Worm (Caenorhabditis elegans) whole organism, L1 larva: Measurements from ENCODE around the gene F32D8.1.
A peak's percentile ranks its signal among the peaks of the same experiment; 100 is the strongest.

Experiments
- F16B12.6 ChIP-seq: fragments of 150-350 bp; optimal IDR thresholded peaks from 2 replicates; lab custom pipeline; 2014; ENCODE audit warnings: missing biosample characterization, missing genetic modification characterization
- aha-1 ChIP-seq: fragments of 150-350 bp; optimal IDR thresholded peaks from 2 replicates; lab custom pipeline; 2014; ENCODE audit warnings: missing biosample characterization, missing genetic modification characterization
- alr-1 ChIP-seq: fragments of 200-800 bp; sonication (Bioruptor generic); optimal IDR thresholded peaks from 2 replicates; lab custom pipeline; 2018; ENCODE audit warnings: borderline replicate concordance, mild to moderate bottlenecking, missing genetic modification characterization, missing compliant biosample characterization
- ama-1 ChIP-seq: fragments of 150-350 bp; optimal IDR thresholded peaks from 2 replicates; lab custom pipeline; 2014
- ceh-8 ChIP-seq: fragments of 200-800 bp; sonication (Bioruptor generic); optimal IDR thresholded peaks from 2 replicates; lab custom pipeline; 2018; ENCODE audit warnings: mild to moderate bottlenecking, missing genetic modification characterization, moderate library complexity, missing compliant biosample characterization
- ceh-82 ChIP-seq, 3 experiments: fragments of 150-350 bp in 1 of 3; sonication (generic microtip) in 2 of 3; optimal IDR thresholded peaks; 2 replicates each; lab custom pipeline; 2014 to 2017; ENCODE audit warnings: missing biosample characterization in 3 of 3, missing genetic modification characterization in 3 of 3
- ceh-90 ChIP-seq: sonication (generic microtip); optimal IDR thresholded peaks from 2 replicates; lab custom pipeline; 2016; ENCODE audit warnings: missing genetic modification characterization, missing compliant biosample characterization
- ces-1 ChIP-seq: fragments of 150-350 bp; optimal IDR thresholded peaks from 2 replicates; lab custom pipeline; 2014; ENCODE audit warnings: missing biosample characterization, missing genetic modification reagents, missing genetic modification characterization
- dpl-1 ChIP-seq, 3 experiments: fragments of 150-350 bp in 2 of 3; sonication (generic microtip) in 1 of 3; optimal IDR thresholded peaks; 2 replicates each; lab custom pipeline; 2014 to 2017; ENCODE audit warnings: missing biosample characterization in 3 of 3, missing genetic modification characterization in 3 of 3, missing genetic modification reagents in 3 of 3
- efl-1 ChIP-seq, 4 experiments: fragments of 150-350 bp; optimal IDR thresholded peaks in 3 of 4; peaks in 1 of 4; 1 replicate in 1 of 4; 2 replicates in 3 of 4; lab custom pipeline; 2014; ENCODE audit warnings: missing biosample characterization in 2 of 4, missing genetic modification characterization in 2 of 4, missing genetic modification reagents in 2 of 4
- efl-3 ChIP-seq: fragments of 200-800 bp; sonication (Bioruptor generic); optimal IDR thresholded peaks from 2 replicates; lab custom pipeline; 2018; ENCODE audit warnings: mild to moderate bottlenecking, missing genetic modification characterization, missing compliant biosample characterization
- egl-13 ChIP-seq: sonication (generic microtip); optimal IDR thresholded peaks from 2 replicates; lab custom pipeline; 2016; ENCODE audit warnings: missing genotype, missing genetic modification reagents, missing genetic modification characterization, missing compliant biosample characterization
- elt-3 ChIP-seq, 6 experiments: fragments of 150-350 bp in 1 of 6; sonication (generic microtip); optimal IDR thresholded peaks; 2 replicates each; lab custom pipeline; 2017 to 2018; ENCODE audit warnings: missing biosample characterization in 6 of 6, missing genetic modification characterization in 6 of 6, inconsistent platforms in 1 of 6
- fkh-8 ChIP-seq: sonication (generic microtip); optimal IDR thresholded peaks from 2 replicates; lab custom pipeline; 2016; ENCODE audit warnings: mild to moderate bottlenecking, missing genetic modification characterization, missing compliant biosample characterization
- hlh-17 ChIP-seq: fragments of 200-800 bp; sonication (Bioruptor generic); optimal IDR thresholded peaks from 2 replicates; lab custom pipeline; 2018; ENCODE audit warnings: missing genetic modification characterization, mild to moderate bottlenecking, missing compliant biosample characterization, moderate library complexity, borderline replicate concordance
- jun-1 ChIP-seq: fragments of 150-350 bp; optimal IDR thresholded peaks from 2 replicates; lab custom pipeline; 2014; ENCODE audit warnings: missing biosample characterization, missing genetic modification reagents, missing genetic modification characterization
- lin-13 ChIP-seq: fragments of 150-350 bp; optimal IDR thresholded peaks from 2 replicates; lab custom pipeline; 2014; ENCODE audit warnings: missing biosample characterization, missing genetic modification reagents, missing genetic modification characterization
- lin-14 ChIP-seq: fragments of 200-800 bp; sonication (Bioruptor generic); optimal IDR thresholded peaks from 2 replicates; lab custom pipeline; 2018; ENCODE audit warnings: mild to moderate bottlenecking, missing genetic modification characterization, moderate library complexity, missing compliant biosample characterization
- lir-3 ChIP-seq: sonication (generic microtip); optimal IDR thresholded peaks from 2 replicates; lab custom pipeline; 2016; ENCODE audit warnings: mild to moderate bottlenecking, missing genetic modification characterization, moderate library complexity, missing compliant biosample characterization; ENCODE audit not compliant: poor library complexity
- nhr-19 ChIP-seq: fragments of 200-800 bp; sonication (Bioruptor generic); conservative IDR thresholded peaks from 2 replicates; pipeline ENCODE4 v1.3.6; 2022; ENCODE audit warnings: missing genetic modification characterization, missing compliant biosample characterization
- nhr-20 ChIP-seq: sonication (generic microtip); optimal IDR thresholded peaks from 2 replicates; lab custom pipeline; 2016; ENCODE audit warnings: mild to moderate bottlenecking, missing genetic modification characterization, missing compliant biosample characterization
- nhr-237 ChIP-seq: fragments of 150-350 bp; optimal IDR thresholded peaks from 2 replicates; lab custom pipeline; 2014; ENCODE audit warnings: missing biosample characterization, missing genetic modification characterization
- nhr-47 ChIP-seq: sonication (generic microtip); optimal IDR thresholded peaks from 2 replicates; lab custom pipeline; 2016; ENCODE audit warnings: mild to moderate bottlenecking, missing genetic modification characterization, moderate library complexity, missing compliant biosample characterization
- nhr-71 ChIP-seq: sonication (generic microtip); optimal IDR thresholded peaks from 2 replicates; lab custom pipeline; 2016; ENCODE audit warnings: mild to moderate bottlenecking, missing genetic modification characterization, moderate library complexity, missing compliant biosample characterization
- nhr-76 ChIP-seq: sonication (generic microtip); optimal IDR thresholded peaks from 2 replicates; lab custom pipeline; 2017; ENCODE audit warnings: missing biosample characterization, missing genetic modification characterization
- nhr-77 ChIP-seq: fragments of 150-350 bp; optimal IDR thresholded peaks from 2 replicates; lab custom pipeline; 2014; ENCODE audit warnings: missing biosample characterization, missing genetic modification characterization
- pag-3 ChIP-seq: sonication (generic microtip); optimal IDR thresholded peaks from 2 replicates; lab custom pipeline; 2017; ENCODE audit warnings: missing genetic modification characterization, mild to moderate bottlenecking, missing compliant biosample characterization, antibody characterized with exemption, borderline replicate concordance; ENCODE audit not compliant: insufficient read depth
- pax-3 ChIP-seq: fragments of 200-800 bp; sonication (Bioruptor generic); optimal IDR thresholded peaks from 2 replicates; lab custom pipeline; 2018; ENCODE audit warnings: mild to moderate bottlenecking, missing genetic modification characterization, moderate library complexity, missing compliant biosample characterization
- pqm-1 ChIP-seq: sonication (generic microtip); optimal IDR thresholded peaks from 3 replicates; lab custom pipeline; 2017; ENCODE audit warnings: missing biosample characterization, missing genetic modification characterization
- skn-1 ChIP-seq: fragments of 150-350 bp; optimal IDR thresholded peaks from 2 replicates; lab custom pipeline; 2014; ENCODE audit warnings: missing biosample characterization, missing genetic modification characterization
- snu-23 ChIP-seq: sonication (generic microtip); optimal IDR thresholded peaks from 2 replicates; lab custom pipeline; 2016; ENCODE audit warnings: missing genetic modification characterization, missing compliant biosample characterization
- swsn-7 ChIP-seq: sonication (generic microtip); optimal IDR thresholded peaks from 2 replicates; lab custom pipeline; 2016; ENCODE audit warnings: missing genetic modification characterization, missing compliant biosample characterization
- vab-15 ChIP-seq: sonication (generic microtip); optimal IDR thresholded peaks from 2 replicates; lab custom pipeline; 2017; ENCODE audit warnings: missing genotype, mild to moderate bottlenecking, missing genetic modification characterization, missing compliant biosample characterization
- zag-1 ChIP-seq: fragments of 150-350 bp; optimal IDR thresholded peaks from 2 replicates; lab custom pipeline; 2014; ENCODE audit warnings: missing biosample characterization, missing genetic modification characterization
- zip-4 ChIP-seq: fragments of 200-800 bp; sonication (Bioruptor generic); optimal IDR thresholded peaks from 2 replicates; lab custom pipeline; 2018; ENCODE audit warnings: mild to moderate bottlenecking, missing genetic modification characterization, moderate library complexity, missing compliant biosample characterization
- ztf-11 ChIP-seq, 2 experiments: sonication (generic microtip); optimal IDR thresholded peaks; 2 replicates each; lab custom pipeline; 2016 to 2017; ENCODE audit warnings: missing genetic modification characterization in 2 of 2, missing biosample characterization in 1 of 2, missing compliant biosample characterization in 1 of 2

F32D8.1 gene

DNA sequence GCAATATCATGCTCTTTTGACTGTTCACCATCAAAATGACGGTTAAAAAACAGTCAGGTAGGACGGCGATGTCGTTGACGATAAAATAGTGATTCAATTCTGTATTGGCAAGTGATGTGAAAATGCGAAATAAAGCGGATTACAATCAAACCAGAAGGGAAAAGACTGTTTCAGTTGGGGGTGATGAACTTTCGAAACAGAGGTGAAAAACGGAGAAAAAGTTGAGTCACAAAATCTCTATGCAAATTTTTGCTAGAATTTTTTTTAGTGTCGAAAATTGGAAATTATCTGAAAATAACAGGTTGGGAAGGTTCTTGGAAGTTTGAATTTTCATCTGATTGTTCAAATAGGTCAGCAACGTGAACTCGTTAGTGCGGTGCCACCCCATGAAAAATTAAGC lies 41.1 kb downstream of the F32D8.1 start, which contains the start of gene nas-31:
nas-31 (minus strand) TSS at position 101 of the 400 bp plus-strand sequence.
- no peak for TF ChIP-seq efl-3 (GFP tag; lab: Kevin White, UChicago)
- TF ChIP-seq elt-3 (tag; optimal IDR thresholded peaks at IDR 0.05; lab: Kevin White, UChicago): no peak
- TF ChIP-seq nhr-237 (tag; lab: Kevin White, UChicago): no peak
- no peak for TF ChIP-seq vab-15 (tag; lab: Kevin White, UChicago)
- TF ChIP-seq zip-4 (GFP tag; lab: Kevin White, UChicago): no peak
- TF ChIP-seq lir-3 (tag; lab: Kevin White, UChicago): no peak
- TF ChIP-seq pqm-1: no peak
- TF ChIP-seq egl-13 (tag; lab: Kevin White, UChicago): no peak
- no peak for TF ChIP-seq F16B12.6 (tag; lab: Kevin White, UChicago)

DNA sequence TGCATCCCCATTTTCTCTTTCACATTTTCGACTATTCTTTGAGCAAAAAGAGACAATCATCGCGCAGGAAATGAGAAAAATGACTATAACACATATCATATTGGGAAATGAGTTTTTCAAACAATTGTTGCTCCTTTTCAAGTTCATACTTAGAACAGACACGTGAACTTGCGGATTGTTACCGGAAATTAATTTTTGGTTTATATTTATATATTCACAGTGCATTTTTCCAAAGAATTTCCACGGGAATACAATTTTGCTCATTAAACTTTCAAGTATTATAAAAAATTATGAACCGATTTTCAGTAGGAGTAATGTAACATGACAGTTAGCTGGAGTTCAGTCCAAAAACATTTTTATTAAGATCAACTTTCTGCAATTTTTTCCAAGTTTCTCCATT lies 42.6 kb downstream of the F32D8.1 start, which contains the start of gene F58B4.7:
F58B4.7 (minus strand) TSS at position 101 of the 400 bp plus-strand sequence.
- no peak for TF ChIP-seq zag-1 (tag; lab: Kevin White, UChicago)
- no peak for TF ChIP-seq pag-3 (tag; lab: Kevin White, UChicago)
- TF ChIP-seq efl-3 (GFP tag; lab: Kevin White, UChicago): no peak
- TF ChIP-seq pqm-1: no peak

DNA sequence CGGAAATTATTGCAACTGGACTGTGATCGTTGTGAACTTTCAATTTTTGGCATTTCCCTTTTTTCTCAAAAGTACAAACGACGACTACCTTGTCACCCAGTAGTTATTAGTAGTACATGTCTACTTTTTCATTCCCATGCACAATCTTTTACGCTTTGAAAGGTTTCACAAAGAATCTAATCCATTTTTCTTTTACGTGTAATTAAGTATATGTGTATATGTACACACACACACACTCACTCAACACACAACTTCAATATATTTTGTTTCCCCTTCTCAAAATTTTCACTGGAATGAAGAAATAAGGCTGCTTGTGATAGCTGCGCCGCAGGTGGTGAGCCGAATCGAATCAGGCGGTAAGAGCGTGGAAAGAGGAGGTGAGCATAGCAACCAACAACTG lies 44.1 kb downstream of the F32D8.1 start, which contains the start of gene F58B4.6:
F58B4.6 (plus strand) TSS at position 301 of the 400 bp plus-strand sequence.
- peak; percentile 20 for TF ChIP-seq nhr-47 (tag; lab: Kevin White, UChicago)
- TF ChIP-seq nhr-71 (tag; lab: Kevin White, UChicago): peak; percentile 12
- TF ChIP-seq nhr-19 (GFP tag; lab: Robert Waterston, UW): no peak
- no peak for TF ChIP-seq ceh-90 (tag; lab: Kevin White, UChicago)
- no peak for TF ChIP-seq jun-1 (tag; lab: Kevin White, UChicago)
- peak; percentile 17 for TF ChIP-seq pax-3 (tag; lab: Kevin White, UChicago)
- TF ChIP-seq fkh-8 (tag; lab: Kevin White, UChicago): peak; percentile 71
- TF ChIP-seq ztf-11 (tag; optimal IDR thresholded peaks at IDR 0.05; lab: Kevin White, UChicago): no peak

DNA sequence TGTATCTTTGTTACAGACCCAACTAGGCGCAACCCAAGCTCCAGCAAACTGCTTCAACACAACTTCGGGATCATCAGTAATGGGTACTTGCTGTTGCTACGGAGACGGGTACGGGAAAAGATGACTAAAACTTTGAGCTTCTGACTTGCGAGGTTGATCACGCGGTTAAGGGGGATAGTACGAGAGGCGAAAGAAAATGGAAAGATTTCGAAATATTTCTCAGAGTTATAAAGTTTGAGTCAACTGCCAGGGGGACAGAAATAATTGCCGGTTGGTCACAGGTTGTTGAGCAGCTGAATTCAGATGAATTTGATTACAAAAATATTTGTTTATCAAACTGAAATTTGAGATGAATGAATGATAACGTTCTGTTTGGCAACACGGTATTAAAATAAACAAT lies 45.0 kb downstream of the F32D8.1 start:
- no peak for TF ChIP-seq swsn-7 (tag; lab: Kevin White, UChicago)
- TF ChIP-seq lin-13 (GFP tag; lab: Kevin White, UChicago): no peak
- no peak for TF ChIP-seq ces-1
- no peak for TF ChIP-seq efl-1 (optimal IDR thresholded peaks at IDR 0.05; lab: Kevin White, UChicago)
- TF ChIP-seq efl-1 (GFP tag; optimal IDR thresholded peaks at IDR 0.05 in 1 of 2; lab: Kevin White, UChicago): peak in 1 of 2 experiments; percentile 15
- TF ChIP-seq nhr-76 (tag; lab: Kevin White, UChicago): no peak
- no peak for TF ChIP-seq zag-1 (tag; lab: Kevin White, UChicago)
- no peak for TF ChIP-seq dpl-1 (GFP tag; optimal IDR thresholded peaks at IDR 0.05; lab: Kevin White, UChicago)
- TF ChIP-seq nhr-71 (tag; lab: Kevin White, UChicago): peak; percentile 57
- no peak for TF ChIP-seq ceh-8
- TF ChIP-seq ceh-82 (tag; optimal IDR thresholded peaks at IDR 0.05; lab: Kevin White, UChicago): no peak
- TF ChIP-seq pax-3 (tag; lab: Kevin White, UChicago): no peak
- no peak for TF ChIP-seq snu-23 (GFP tag; lab: Kevin White, UChicago)
- no peak for TF ChIP-seq pag-3 (tag; lab: Kevin White, UChicago)
- TF ChIP-seq skn-1: peak; percentile 53
- peak; percentile 6 for TF ChIP-seq lin-14 (GFP tag; lab: Kevin White, UChicago)
- no peak for TF ChIP-seq aha-1 (tag; lab: Kevin White, UChicago)
- no peak for TF ChIP-seq nhr-47 (tag; lab: Kevin White, UChicago)
- no peak for TF ChIP-seq zip-4 (GFP tag; lab: Kevin White, UChicago)
- no peak for TF ChIP-seq F16B12.6 (tag; lab: Kevin White, UChicago)
- no peak for TF ChIP-seq nhr-19 (GFP tag; lab: Robert Waterston, UW)
- TF ChIP-seq nhr-20 (tag; lab: Kevin White, UChicago): peak; percentile 22
- peak; percentile 68 for TF ChIP-seq fkh-8 (tag; lab: Kevin White, UChicago)
- no peak for TF ChIP-seq hlh-17
- TF ChIP-seq ama-1 (lab: Kevin White, UChicago): no peak
- TF ChIP-seq alr-1: no peak
- no peak for TF ChIP-seq ztf-11 (tag; optimal IDR thresholded peaks at IDR 0.05; lab: Kevin White, UChicago)
- TF ChIP-seq nhr-77 (tag; lab: Kevin White, UChicago): no peak
- TF ChIP-seq, all 84 proteins: peak for 6
